Worm (Caenorhabditis elegans) whole organism, early embryonic: ENCODE data around the gene hum-2.

Experiments
- ama-1 ChIP-seq: fragments of 150-350 bp; optimal IDR thresholded peaks from 2 replicates; lab custom pipeline; 2014
- ceh-13 ChIP-seq: fragments of 200-800 bp; sonication (Bioruptor generic); optimal IDR thresholded peaks from 2 replicates; lab custom pipeline; 2018; ENCODE audit warnings: mild to moderate bottlenecking, missing genetic modification characterization, missing compliant biosample characterization
- ceh-36 ChIP-seq: sonication (generic microtip); optimal IDR thresholded peaks from 2 replicates; lab custom pipeline; 2016; ENCODE audit warnings: missing genetic modification characterization, inconsistent platforms, missing compliant biosample characterization
- ets-7 ChIP-seq: sonication (generic microtip); optimal IDR thresholded peaks from 2 replicates; lab custom pipeline; 2016; ENCODE audit warnings: missing genotype, missing genetic modification characterization, missing compliant biosample characterization
- flt-1 ChIP-seq: fragments of 200-800 bp; sonication (Bioruptor generic); IDR thresholded peaks from 2 replicates; pipeline ENCODE4 v1.3.6; 2022; ENCODE audit warnings: missing genetic modification characterization, missing compliant biosample characterization
- hmbx-1 ChIP-seq: sonication (generic microtip); optimal IDR thresholded peaks from 2 replicates; lab custom pipeline; 2016; ENCODE audit warnings: mild to moderate bottlenecking, missing genetic modification characterization, missing compliant biosample characterization
- pes-1 ChIP-seq: fragments of 200-800 bp; sonication (Bioruptor generic); IDR thresholded peaks from 2 replicates; pipeline ENCODE4 v1.3.6; 2022; ENCODE audit warnings: missing genetic modification reagents, missing genetic modification characterization, missing compliant biosample characterization
- tbx-11 ChIP-seq: fragments of 200-800 bp; sonication (Bioruptor generic); IDR thresholded peaks from 2 replicates; pipeline ENCODE4 v1.3.6; 2022; ENCODE audit warnings: missing genetic modification characterization, missing compliant biosample characterization
- tra-4 ChIP-seq: sonication (generic microtip); optimal IDR thresholded peaks from 2 replicates; lab custom pipeline; 2017; ENCODE audit warnings: missing genetic modification characterization, missing compliant biosample characterization

DNA sequence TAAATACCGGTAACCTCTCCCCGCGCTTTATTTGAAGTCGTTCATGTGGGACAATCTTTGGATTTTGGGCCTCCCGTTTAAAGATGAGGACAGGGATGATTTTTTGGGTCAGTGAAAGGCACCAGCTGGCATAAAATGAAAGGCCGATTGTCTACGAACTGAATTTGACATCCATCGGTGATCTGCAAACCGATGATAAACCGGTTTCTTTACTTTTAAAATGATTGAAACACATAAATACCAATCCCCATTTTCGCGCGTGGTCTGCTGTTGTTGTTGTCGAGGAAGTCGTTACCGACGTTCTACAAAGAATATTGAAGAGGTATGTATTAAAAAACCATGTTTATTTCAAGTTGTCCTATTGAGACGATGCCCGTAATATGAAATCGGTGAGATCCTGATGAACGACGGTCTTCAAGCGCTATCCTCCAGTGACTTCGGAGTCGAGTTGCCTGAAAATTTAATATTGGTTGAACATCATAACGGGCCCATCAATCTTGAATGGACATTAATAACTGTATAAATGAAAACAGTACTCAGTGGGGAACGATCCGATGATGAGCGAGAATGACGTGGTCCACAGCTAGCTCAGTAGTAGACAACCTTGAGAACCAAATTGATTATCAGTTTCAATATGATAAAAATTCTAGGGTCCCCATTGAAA, 42.9 kb upstream of the hum-2 start:
- TF ChIP-seq ets-7 (tag; lab: Kevin White, UChicago) (no peak), ceh-36 (tag; lab: Kevin White, UChicago) (no peak), tra-4 (tag; lab: Kevin White, UChicago) (no peak), ama-1 (lab: Kevin White, UChicago) (peak; percentile 6), pes-1 (GFP tag; lab: Robert Waterston, UW) (peak; percentile 56; the same call in 1 of the 2 replicates), flt-1 (no peak), ceh-13 (GFP tag; lab: Kevin White, UChicago) (no peak), hmbx-1 (tag; lab: Kevin White, UChicago) (no peak), tbx-11 (0 out of 2 replicates have a peak, but pooled peaks have one; percentile 46)
